Worm (Caenorhabditis elegans): ENCODE data around the gene rps-14.

- TF ChIP-seq ama-1 (optimal IDR thresholded peaks at IDR 0.05): no peak
- TF ChIP-seq pqm-1 (tag; optimal IDR thresholded peaks at IDR 0.05): no peak
- no peak for TF ChIP-seq unc-42 (tag; optimal IDR thresholded peaks at IDR 0.05)
- no peak for TF ChIP-seq lin-11 (tag; optimal IDR thresholded peaks at IDR 0.05)
- no peak for TF ChIP-seq nhr-11 (tag; optimal IDR thresholded peaks at IDR 0.05)
- TF ChIP-seq pha-2 (tag; optimal IDR thresholded peaks at IDR 0.05): no peak
- no peak for TF ChIP-seq sox-4 (tag; optimal IDR thresholded peaks at IDR 0.05)
- TF ChIP-seq ahr-1 (tag; optimal IDR thresholded peaks at IDR 0.05): no peak
- no peak for TF ChIP-seq ceh-18 (tag; optimal IDR thresholded peaks at IDR 0.05)
- no peak for TF ChIP-seq ref-2 (tag; optimal IDR thresholded peaks at IDR 0.05)
- no peak for TF ChIP-seq hlh-15 (tag; optimal IDR thresholded peaks at IDR 0.05)
Observed at ce11 chrIII:7148191-7148590, 31.2 kb downstream of the rps-14 start.
